Fruit fly (Drosophila melanogaster) whole organism, pupa: ENCODE measurements around the gene CG11470.

Source experiments
- CG10348 ChIP-seq: fragments of 200-800 bp; sonication (Bioruptor generic); IDR thresholded peaks from 2 replicates; pipeline ENCODE4 v1.3.6; 2022; ENCODE audit warnings: missing biosample characterization, missing genetic modification characterization
- CG12605 ChIP-seq: fragments of 200-800 bp; sonication (Bioruptor generic); IDR thresholded peaks from 2 replicates; pipeline ENCODE4 v1.3.6; 2022; ENCODE audit warnings: missing biosample characterization, missing genetic modification characterization
- CG13204 ChIP-seq: fragments of 200-800 bp; sonication (Bioruptor generic); optimal IDR thresholded peaks from 2 replicates; lab custom pipeline; 2018; ENCODE audit warnings: missing biosample characterization, mild to moderate bottlenecking, missing genetic modification characterization, moderate library complexity
- CG14655 ChIP-seq: fragments of 200-800 bp; sonication (Bioruptor generic); optimal IDR thresholded peaks from 3 replicates; lab custom pipeline; 2017; ENCODE audit warnings: mild to moderate bottlenecking, missing biosample characterization, missing genetic modification reagents, missing genetic modification characterization
- CG15710 ChIP-seq: fragments of 200-800 bp; sonication (Bioruptor generic); optimal IDR thresholded peaks from 2 replicates; lab custom pipeline; 2018; ENCODE audit warnings: missing biosample characterization, mild to moderate bottlenecking, missing genetic modification characterization, moderate library complexity
- CG17806 ChIP-seq: fragments of 200-800 bp; sonication (Bioruptor generic); optimal IDR thresholded peaks from 2 replicates; lab custom pipeline; 2018; ENCODE audit warnings: missing biosample characterization, mild to moderate bottlenecking, missing genetic modification characterization, moderate library complexity
- CG32121 ChIP-seq: fragments of 200-800 bp; sonication (Bioruptor generic); IDR thresholded peaks from 2 replicates; pipeline ENCODE4 v1.3.6; 2022; ENCODE audit warnings: missing biosample characterization, missing genetic modification characterization
- CG34367 ChIP-seq: fragments of 200-800 bp; sonication (Bioruptor generic); optimal IDR thresholded peaks from 2 replicates; lab custom pipeline; 2018; ENCODE audit warnings: missing biosample characterization, mild to moderate bottlenecking, missing genetic modification characterization
- CG4496 ChIP-seq: fragments of 200-800 bp; sonication (Bioruptor generic); IDR thresholded peaks from 3 replicates; pipeline ENCODE4 v1.3.6; 2022; ENCODE audit warnings: missing biosample characterization, missing genetic modification characterization
- CG8159 ChIP-seq: fragments of 200-800 bp; sonication (Bioruptor generic); optimal IDR thresholded peaks from 3 replicates; lab custom pipeline; 2018; ENCODE audit warnings: missing biosample characterization, mild to moderate bottlenecking, missing genetic modification characterization, moderate library complexity
- CG8301 ChIP-seq: fragments of 200-800 bp; sonication (Bioruptor generic); optimal IDR thresholded peaks from 2 replicates; lab custom pipeline; 2018; ENCODE audit warnings: missing biosample characterization, mild to moderate bottlenecking, missing genetic modification characterization
- CG9948 ChIP-seq: fragments of 200-800 bp; sonication (Bioruptor generic); optimal IDR thresholded peaks from 2 replicates; lab custom pipeline; 2018; ENCODE audit warnings: missing biosample characterization, mild to moderate bottlenecking, missing genetic modification characterization, moderate library complexity
- D1 ChIP-seq: fragments of 200-800 bp; sonication (Bioruptor generic); optimal IDR thresholded peaks from 2 replicates; lab custom pipeline; 2018; ENCODE audit warnings: missing biosample characterization, mild to moderate bottlenecking, missing genetic modification characterization, moderate library complexity
- EcR ChIP-seq: fragments of 200-800 bp; sonication (Bioruptor generic); optimal IDR thresholded peaks from 3 replicates; lab custom pipeline; 2019; ENCODE audit warnings: missing biosample characterization, missing genetic modification characterization, mild to moderate bottlenecking, moderate library complexity, missing genetic modification reagents
- Ets98B ChIP-seq: fragments of 200-800 bp; sonication (Bioruptor generic); IDR thresholded peaks from 2 replicates; pipeline ENCODE4 v1.3.6; 2022; ENCODE audit warnings: missing biosample characterization, missing genetic modification characterization
- Pif1A ChIP-seq: fragments of 200-800 bp; sonication (Bioruptor generic); optimal IDR thresholded peaks from 3 replicates; lab custom pipeline; 2016; ENCODE audit warnings: missing biosample characterization, missing genetic modification characterization
- Pif1B ChIP-seq: fragments of 200-800 bp; sonication (Bioruptor generic); optimal IDR thresholded peaks from 3 replicates; lab custom pipeline; 2016; ENCODE audit warnings: missing biosample characterization, missing genetic modification characterization
- Snoo ChIP-seq: fragments of 200-800 bp; sonication (Bioruptor generic); optimal IDR thresholded peaks from 3 replicates; lab custom pipeline; 2017; ENCODE audit warnings: missing biosample characterization, mild to moderate bottlenecking, missing genetic modification characterization, inconsistent platforms
- fd96Ca ChIP-seq: fragments of 200-800 bp; sonication (Bioruptor generic); IDR thresholded peaks from 3 replicates; pipeline ENCODE4 v1.3.6; 2022; ENCODE audit warnings: missing biosample characterization, missing genetic modification characterization
- gl ChIP-seq: fragments of 200-800 bp; sonication (Bioruptor generic); optimal IDR thresholded peaks from 2 replicates; lab custom pipeline; 2018; ENCODE audit warnings: missing biosample characterization, mild to moderate bottlenecking, missing genetic modification characterization
- rn ChIP-seq: fragments of 200-800 bp; sonication (Bioruptor generic); IDR thresholded peaks from 2 replicates; pipeline ENCODE4 v1.3.6; 2022; ENCODE audit warnings: missing biosample characterization, missing genetic modification characterization

CG11470 gene

dm6 chr3R:29546418-29546817 lies 43.1 kb downstream of the CG11470 start:
- TF ChIP-seq CG13204 (no peak), Snoo (tag; lab: Kevin White, UChicago) (no peak), CG9948 (tag; lab: Kevin White, UChicago) (no peak), CG8159 (tag; lab: Kevin White, UChicago) (no peak), CG17806 (tag; lab: Kevin White, UChicago) (no peak), EcR (GFP tag; lab: Kevin White, UChicago) (no peak), rn (no peak), CG34367 (tag; lab: Kevin White, UChicago) (no peak), Pif1A (no peak), CG10348 (GFP tag; lab: Robert Waterston, UW) (no peak), fd96Ca (GFP tag; lab: Robert Waterston, UW) (no peak), CG8301 (tag; lab: Kevin White, UChicago) (no peak), CG15710 (tag; lab: Kevin White, UChicago) (no peak), gl (no peak), CG4496 (no peak), CG14655 (GFP tag; lab: Kevin White, UChicago) (no peak)

- TF ChIP-seq CG32121 (GFP tag; lab: Robert Waterston, UW) (no peak), gl (no peak), Pif1B (no peak), CG17806 (tag; lab: Kevin White, UChicago) (no peak), CG4496 (no peak), D1 (no peak), CG34367 (tag; lab: Kevin White, UChicago) (no peak), fd96Ca (GFP tag; lab: Robert Waterston, UW) (no peak), Ets98B (GFP tag; lab: Robert Waterston, UW) (no peak), CG14655 (GFP tag; lab: Kevin White, UChicago) (no peak), Pif1A (no peak), CG10348 (GFP tag; lab: Robert Waterston, UW) (no peak), CG15710 (tag; lab: Kevin White, UChicago) (no peak), CG13204 (no peak), EcR (GFP tag; lab: Kevin White, UChicago) (no peak), CG8159 (tag; lab: Kevin White, UChicago) (no peak), CG12605 (GFP tag; lab: Robert Waterston, UW) (no peak), rn (no peak)
These were observed 44.4 kb downstream of the CG11470 start for dm6 chr3R:29545163-29545562.

- TF ChIP-seq Snoo (tag; lab: Kevin White, UChicago), result no peak
These were observed 48.4 kb downstream of the CG11470 start for dm6 chr3R:29540948-29541741.
